Fruit fly (Drosophila melanogaster): ENCODE measurements around the gene Shab.

Gene Shab

dm6 chr3L:2884404-2884803 is 10.4 kb upstream of the Shab start:
- TF ChIP-seq Xrp1 (GFP tag; IDR thresholded peaks at IDR 0.05) (peak; percentile 65), CG2678 (tag; optimal IDR thresholded peaks at IDR 0.05) (peak; percentile 10), ci (GFP tag; IDR thresholded peaks at IDR 0.05) (0 out of 3 replicates have a peak, but pooled peaks have one; percentile 40), CG12391 (tag; optimal IDR thresholded peaks at IDR 0.05) (peak; percentile 14), tgo (GFP tag; IDR thresholded peaks at IDR 0.05) (peak; percentile 35; the same call in 1 of the 3 replicates), CG13775 (GFP tag; optimal IDR thresholded peaks at IDR 0.05) (peak; percentile 25), Blimp-1 (GFP tag; optimal IDR thresholded peaks at IDR 0.05) (peak; percentile 19), CG34422 (GFP tag; IDR thresholded peaks at IDR 0.05) (peak; percentile 20; the same call in 1 of the 3 replicates), CG18262 (tag; optimal IDR thresholded peaks at IDR 0.05) (peak; percentile 57), phol (tag; optimal IDR thresholded peaks at IDR 0.05) (peak; percentile 15), da (GFP tag; optimal IDR thresholded peaks at IDR 0.05) (no peak), ewg (GFP tag; optimal IDR thresholded peaks at IDR 0.05) (peak; percentile 14), lilli (GFP tag; optimal IDR thresholded peaks at IDR 0.05) (no peak), gem (tag; optimal IDR thresholded peaks at IDR 0.05) (peak; percentile 14), maf-S (GFP tag; optimal IDR thresholded peaks at IDR 0.05) (no peak), zen (tag; optimal IDR thresholded peaks at IDR 0.05) (peak; percentile 14), row (GFP tag; IDR thresholded peaks at IDR 0.05) (peak; percentile 47; the same call in 2 of the 3 replicates), ac (GFP tag; optimal IDR thresholded peaks at IDR 0.05) (peak; percentile 18), nmo (GFP tag; optimal IDR thresholded peaks at IDR 0.05) (peak; percentile 8), CG5245 (GFP tag; optimal IDR thresholded peaks at IDR 0.05) (no peak), CG15696 (tag; optimal IDR thresholded peaks at IDR 0.05) (peak; percentile 22), lola (GFP tag; optimal IDR thresholded peaks at IDR 0.05) (peak in 1 of 3 experiments; percentile 21), CG42726 (GFP tag; IDR thresholded peaks at IDR 0.05; ENCODE audit: partially characterized antibody) (no peak), CG8359 (GFP tag; optimal IDR thresholded peaks at IDR 0.05; ENCODE audit: borderline replicate concordance) (peak; percentile 28), chn (GFP tag; optimal IDR thresholded peaks at IDR 0.05) (no peak), CG31441 (GFP tag; IDR thresholded peaks at IDR 0.05) (peak; percentile 18; the same call in 1 of the 2 replicates), so (GFP tag; IDR thresholded peaks at IDR 0.05) (no peak), bsh (GFP tag; optimal IDR thresholded peaks at IDR 0.05) (peak in 1 of 2 experiments; percentile 21), CG4424 (GFP tag; optimal IDR thresholded peaks at IDR 0.05) (no peak), Lim3 (GFP tag; IDR thresholded peaks at IDR 0.05) (no peak), CG17328 (GFP tag; IDR thresholded peaks at IDR 0.05) (peak; percentile 38; the same call in 1 of the 2 replicates), CG2712 (tag; optimal IDR thresholded peaks at IDR 0.05) (peak; percentile 58), CG14014 (GFP tag; IDR thresholded peaks at IDR 0.05) (0 out of 2 replicates have a peak, but pooled peaks have one; percentile 33), sens (GFP tag) (peak; percentile 47), CG10959 (GFP tag; IDR thresholded peaks at IDR 0.05) (0 out of 2 replicates have a peak, but pooled peaks have one; percentile 28), CG14710 (tag; optimal IDR thresholded peaks at IDR 0.05) (peak; percentile 4), CG7839 (tag; optimal IDR thresholded peaks at IDR 0.05) (peak; percentile 41), CG31224 (GFP tag; IDR thresholded peaks at IDR 0.05) (0 out of 2 replicates have a peak, but pooled peaks have one; percentile 20), E2f1 (GFP tag; IDR thresholded peaks at IDR 0.05) (0 out of 2 replicates have a peak, but pooled peaks have one; percentile 11), disco-r (GFP tag; optimal IDR thresholded peaks at IDR 0.05) (no peak), CG32772 (GFP tag; IDR thresholded peaks at IDR 0.05) (0 out of 2 replicates have a peak, but pooled peaks have one; percentile 33), CG30431 (GFP tag; optimal IDR thresholded peaks at IDR 0.05) (peak; percentile 21), CG4404 (GFP tag; IDR thresholded peaks at IDR 0.05) (peak; percentile 46), CG11504 (tag; optimal IDR thresholded peaks at IDR 0.05) (peak; percentile 27), hkb (optimal IDR thresholded peaks at IDR 0.05) (no peak), hkb (GFP tag; IDR thresholded peaks at IDR 0.05) (0 out of 2 replicates have a peak, but pooled peaks have one; percentile 28), pan (optimal IDR thresholded peaks at IDR 0.05) (no peak), pan (GFP tag; optimal IDR thresholded peaks at IDR 0.05 in 1 of 2, IDR thresholded peaks at IDR 0.05 in 1 of 2) (peak in 1 of 2 experiments; percentile 30), lab (GFP tag; optimal IDR thresholded peaks at IDR 0.05) (peak; percentile 7)

Measured in whole organism, embryonic.